Worm (Caenorhabditis elegans) whole organism, mixed stage, embryonic: ENCODE results near the gene W06G6.15.
"Not testable (repeated sequence)": the region's sequence is repeated elsewhere in the genome, so short reads cannot be mapped to it uniquely, and the experiment has no call there.

Experiments used
- M03D4.4 ChIP-seq: sonication (generic microtip); optimal IDR thresholded peaks from 2 replicates; lab custom pipeline; 2017; ENCODE audit warnings: mild to moderate bottlenecking, missing genetic modification characterization, missing compliant biosample characterization
- bed-3 ChIP-seq: fragments of 200-800 bp; sonication (Bioruptor generic); optimal IDR thresholded peaks from 3 replicates; lab custom pipeline; 2018; ENCODE audit warnings: mild to moderate bottlenecking, missing genetic modification characterization, moderate library complexity, missing compliant biosample characterization
- blmp-1 ChIP-seq: fragments of 150-350 bp; optimal IDR thresholded peaks from 2 replicates; lab custom pipeline; 2014; ENCODE audit warnings: missing biosample characterization, missing genetic modification characterization
- ceh-39 ChIP-seq: fragments of 150-350 bp; optimal IDR thresholded peaks from 2 replicates; lab custom pipeline; 2014; ENCODE audit warnings: missing biosample characterization, missing genetic modification characterization
- ceh-43 ChIP-seq: fragments of 200-800 bp; sonication (Bioruptor generic); optimal IDR thresholded peaks from 2 replicates; lab custom pipeline; 2018; ENCODE audit warnings: mild to moderate bottlenecking, missing genetic modification characterization, moderate library complexity, missing compliant biosample characterization
- ceh-83 ChIP-seq: fragments of 200-800 bp; sonication (Bioruptor generic); optimal IDR thresholded peaks from 2 replicates; lab custom pipeline; 2018; ENCODE audit warnings: mild to moderate bottlenecking, missing genetic modification characterization, missing compliant biosample characterization
- ces-1 ChIP-seq: fragments of 150-350 bp; optimal IDR thresholded peaks from 2 replicates; lab custom pipeline; 2014; ENCODE audit warnings: missing biosample characterization, missing genetic modification reagents, missing genetic modification characterization
- drap-1 ChIP-seq: fragments of 200-800 bp; sonication (Bioruptor generic); optimal IDR thresholded peaks from 3 replicates; lab custom pipeline; 2018; ENCODE audit warnings: mild to moderate bottlenecking, missing genetic modification characterization, missing compliant biosample characterization
- elt-1 ChIP-seq: sonication (generic microtip); optimal IDR thresholded peaks from 2 replicates; lab custom pipeline; 2017; ENCODE audit warnings: missing genetic modification characterization, mild to moderate bottlenecking, missing compliant biosample characterization, antibody characterized with exemption, moderate library complexity, borderline replicate concordance; ENCODE audit not compliant: insufficient read depth
- elt-3 ChIP-seq: fragments of 150-350 bp; optimal IDR thresholded peaks from 2 replicates; lab custom pipeline; 2014; ENCODE audit warnings: missing biosample characterization, missing genetic modification characterization
- flh-1 ChIP-seq: fragments of 200-800 bp; sonication (Bioruptor generic); optimal IDR thresholded peaks from 2 replicates; lab custom pipeline; 2018; ENCODE audit warnings: mild to moderate bottlenecking, missing genetic modification characterization, moderate library complexity, missing compliant biosample characterization
- ham-2 ChIP-seq: fragments of 200-800 bp; sonication (Bioruptor generic); optimal IDR thresholded peaks from 2 replicates; lab custom pipeline; 2018; ENCODE audit warnings: mild to moderate bottlenecking, missing genetic modification characterization, missing compliant biosample characterization
- hlh-1 ChIP-seq: fragments of 150-350 bp; optimal IDR thresholded peaks from 2 replicates; lab custom pipeline; 2014; ENCODE audit warnings: missing biosample characterization, missing genetic modification reagents, missing genetic modification characterization
- lin-13 ChIP-seq: fragments of 150-350 bp; optimal IDR thresholded peaks from 2 replicates; lab custom pipeline; 2014; ENCODE audit warnings: missing biosample characterization, missing genetic modification characterization
- lin-32 ChIP-seq: fragments of 200-800 bp; sonication (Bioruptor generic); optimal IDR thresholded peaks from 2 replicates; lab custom pipeline; 2018; ENCODE audit warnings: mild to moderate bottlenecking, missing genetic modification characterization, missing compliant biosample characterization
- mab-5 ChIP-seq: fragments of 150-350 bp; optimal IDR thresholded peaks from 2 replicates; lab custom pipeline; 2014; ENCODE audit warnings: missing biosample characterization, missing genetic modification characterization
- mep-1 ChIP-seq: fragments of 150-350 bp; optimal IDR thresholded peaks from 2 replicates; lab custom pipeline; 2017; ENCODE audit warnings: missing biosample characterization, missing genetic modification reagents, missing genetic modification characterization, inconsistent platforms
- mls-2 ChIP-seq: sonication (generic microtip); optimal IDR thresholded peaks from 2 replicates; lab custom pipeline; 2016; ENCODE audit warnings: mild to moderate bottlenecking, missing genetic modification characterization, moderate library complexity, missing compliant biosample characterization
- nhr-12 ChIP-seq: fragments of 150-350 bp; optimal IDR thresholded peaks from 2 replicates; lab custom pipeline; 2014; ENCODE audit warnings: missing biosample characterization, missing genetic modification characterization
- nhr-2 ChIP-seq: fragments of 150-350 bp; optimal IDR thresholded peaks from 2 replicates; lab custom pipeline; 2014; ENCODE audit warnings: missing biosample characterization, missing genetic modification characterization
- nhr-237 ChIP-seq: fragments of 150-350 bp; optimal IDR thresholded peaks from 2 replicates; lab custom pipeline; 2014; ENCODE audit warnings: missing biosample characterization, missing genetic modification characterization
- nhr-76 ChIP-seq: sonication (generic microtip); optimal IDR thresholded peaks from 2 replicates; lab custom pipeline; 2017; ENCODE audit warnings: missing biosample characterization, missing genetic modification characterization
- pha-4 ChIP-seq: fragments of 150-350 bp; optimal IDR thresholded peaks from 2 replicates; lab custom pipeline; 2018; ENCODE audit warnings: missing biosample characterization, missing genetic modification reagents, missing genetic modification characterization
- sem-2 ChIP-seq: fragments of 200-800 bp; sonication (Bioruptor generic); optimal IDR thresholded peaks from 2 replicates; lab custom pipeline; 2018; ENCODE audit warnings: mild to moderate bottlenecking, missing genetic modification characterization, missing compliant biosample characterization
- snpc-4 ChIP-seq: fragments of 150-350 bp; optimal IDR thresholded peaks from 2 replicates; lab custom pipeline; 2014; ENCODE audit warnings: missing biosample characterization, missing genetic modification characterization
- sptf-1 ChIP-seq: sonication (generic microtip); optimal IDR thresholded peaks from 2 replicates; lab custom pipeline; 2017; ENCODE audit warnings: mild to moderate bottlenecking, missing genetic modification characterization, moderate library complexity, missing compliant biosample characterization
- tbx-8 ChIP-seq: fragments of 200-800 bp; sonication (Bioruptor generic); optimal IDR thresholded peaks from 2 replicates; lab custom pipeline; 2018; ENCODE audit warnings: mild to moderate bottlenecking, missing genetic modification characterization, moderate library complexity, missing compliant biosample characterization
- unc-120 ChIP-seq: sonication (generic microtip); optimal IDR thresholded peaks from 2 replicates; lab custom pipeline; 2017; ENCODE audit warnings: missing genetic modification characterization, missing compliant biosample characterization; ENCODE audit not compliant: poor library complexity, severe bottlenecking
- unc-39 ChIP-seq: fragments of 150-350 bp; optimal IDR thresholded peaks from 2 replicates; lab custom pipeline; 2014; ENCODE audit warnings: missing biosample characterization, missing genetic modification characterization
- unc-62 ChIP-seq: fragments of 150-350 bp; optimal IDR thresholded peaks from 2 replicates; lab custom pipeline; 2014; ENCODE audit warnings: missing biosample characterization, missing genetic modification reagents, missing genetic modification characterization
- zip-8 ChIP-seq: fragments of 150-350 bp; optimal IDR thresholded peaks from 2 replicates; lab custom pipeline; 2014; ENCODE audit warnings: missing biosample characterization, missing genetic modification characterization
- ztf-11 ChIP-seq: fragments of 150-350 bp; optimal IDR thresholded peaks from 2 replicates; lab custom pipeline; 2014; ENCODE audit warnings: missing biosample characterization, missing genetic modification characterization

The W06G6.15 gene

DNA sequence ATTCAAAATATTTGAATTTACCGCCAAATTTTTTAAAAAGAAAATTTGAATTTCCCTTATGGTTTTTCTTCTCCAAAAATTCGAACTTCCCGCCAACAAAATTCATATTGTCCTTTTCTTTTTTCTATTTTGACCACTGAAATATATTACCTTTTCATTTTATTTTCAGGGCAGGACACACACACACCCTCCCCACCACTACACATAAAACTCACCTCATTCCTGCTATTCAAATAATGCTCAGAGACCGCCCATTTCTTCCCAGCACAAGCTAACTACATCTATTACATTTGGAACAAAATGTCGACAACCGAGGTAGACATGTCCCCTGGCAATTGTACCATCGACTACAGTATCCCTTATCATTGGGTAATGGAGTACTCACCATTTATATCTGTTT lies at the start of gene W06G6.15:
Gene W06G6.15, plus strand, starts transcription at position 301 of the 400 bp plus-strand sequence.
- TF ChIP-seq ces-1; lin-13 (tag; lab: Kevin White, UChicago); sptf-1 (tag; lab: Kevin White, UChicago): not testable (repeated sequence)

DNA sequence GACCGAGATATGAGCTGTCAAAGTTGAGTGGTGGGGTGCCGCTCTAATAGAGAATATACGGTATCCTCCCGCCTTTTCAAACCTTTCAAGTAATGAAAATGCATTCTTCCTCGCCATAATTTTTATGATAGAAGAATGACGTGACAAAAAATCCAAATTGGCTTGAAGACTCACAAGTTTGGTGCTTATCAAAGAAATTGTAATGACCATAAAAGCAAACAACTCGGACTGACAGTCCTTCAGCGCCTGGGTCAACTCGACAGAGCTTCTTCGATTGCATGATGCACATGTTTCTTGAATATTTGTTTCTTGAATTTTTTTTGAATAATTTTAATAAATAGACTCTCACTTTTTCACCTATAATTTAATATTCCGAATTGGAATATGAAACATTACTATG lies 48.9 kb upstream of the W06G6.15 start:
- TF ChIP-seq lin-32 (GFP tag; lab: Kevin White, UChicago) (no peak), ceh-39 (tag; lab: Kevin White, UChicago) (no peak), mls-2 (tag; lab: Kevin White, UChicago) (no peak), nhr-76 (tag; lab: Kevin White, UChicago) (no peak), drap-1 (GFP tag; lab: Kevin White, UChicago) (no peak), pha-4 (no peak), nhr-2 (no peak), elt-3 (tag; lab: Kevin White, UChicago) (no peak), nhr-12 (tag; lab: Kevin White, UChicago) (no peak), lin-13 (tag; lab: Kevin White, UChicago) (no peak), elt-1 (tag; lab: Kevin White, UChicago) (no peak), mab-5 (no peak), snpc-4 (tag; lab: Kevin White, UChicago) (no peak), flh-1 (no peak), unc-120 (tag; lab: Kevin White, UChicago) (no peak), nhr-237 (no peak), unc-62 (no peak), unc-39 (tag; lab: Kevin White, UChicago) (no peak), blmp-1 (tag; lab: Kevin White, UChicago) (no peak)

DNA sequence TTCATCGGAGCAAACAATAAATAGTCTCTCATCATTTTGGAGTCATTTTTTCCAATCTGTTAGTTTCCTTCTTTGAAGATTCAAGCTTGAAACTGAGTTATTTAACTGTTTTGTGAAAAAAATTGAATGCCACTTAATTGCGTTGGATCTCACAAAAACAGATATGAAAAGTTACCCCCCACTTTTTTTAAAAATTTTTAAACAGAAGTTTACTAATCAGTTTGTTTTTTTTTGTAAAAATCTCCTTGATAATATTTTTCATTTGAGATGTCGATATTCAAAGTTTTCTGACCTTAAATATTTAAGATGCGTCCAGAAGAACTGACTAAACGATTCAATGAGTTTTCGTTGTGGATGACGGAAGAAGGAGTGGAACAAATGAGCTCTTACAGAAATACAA lies 48.0 kb upstream of the W06G6.15 start, which contains the start of gene Y32B12C.1:
Gene Y32B12C.1, plus strand, starts transcription at position 301 of the 400 bp plus-strand sequence.
- TF ChIP-seq ham-2 (GFP tag; lab: Kevin White, UChicago) (no peak), snpc-4 (tag; lab: Kevin White, UChicago) (no peak), ces-1 (no peak), sem-2 (GFP tag; lab: Kevin White, UChicago) (no peak), ceh-43 (GFP tag; lab: Kevin White, UChicago) (no peak), mls-2 (tag; lab: Kevin White, UChicago) (no peak), ztf-11 (tag; lab: Kevin White, UChicago) (no peak)

DNA sequence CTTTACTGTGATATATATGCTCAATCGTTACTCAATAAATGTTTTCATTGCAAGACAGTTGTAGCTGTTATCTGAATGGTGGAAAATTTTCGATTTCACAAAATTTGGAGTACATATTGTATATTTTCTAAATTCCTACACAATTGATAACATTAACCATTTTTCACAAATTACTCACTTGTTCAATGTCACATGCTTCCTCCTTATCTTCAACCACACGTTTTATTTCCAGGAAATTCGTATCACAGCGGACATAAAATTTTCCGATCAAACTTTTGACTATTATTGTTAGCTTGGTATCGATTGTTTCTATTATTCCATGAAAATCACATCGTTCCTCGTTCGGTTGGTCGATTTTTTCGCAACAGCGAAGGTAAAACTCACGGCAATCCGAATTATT lies 45.9 kb upstream of the W06G6.15 start:
- no peak for TF ChIP-seq nhr-76 (tag; lab: Kevin White, UChicago)

ce11 chrV:16610094-16610493 lies 44.2 kb upstream of the W06G6.15 start:
- TF ChIP-seq snpc-4 (tag; lab: Kevin White, UChicago) (no peak), ham-2 (GFP tag; lab: Kevin White, UChicago) (no peak), sptf-1 (tag; lab: Kevin White, UChicago) (no peak), ceh-83 (GFP tag; lab: Kevin White, UChicago) (no peak), elt-1 (tag; lab: Kevin White, UChicago) (no peak), zip-8 (tag; lab: Kevin White, UChicago) (no peak), nhr-237 (no peak), lin-32 (GFP tag; lab: Kevin White, UChicago) (no peak), M03D4.4 (no peak), ztf-11 (tag; lab: Kevin White, UChicago) (no peak), unc-120 (tag; lab: Kevin White, UChicago) (no peak), mep-1 (tag; lab: Kevin White, UChicago) (no peak), flh-1 (no peak), hlh-1 (tag; lab: Kevin White, UChicago) (no peak), drap-1 (GFP tag; lab: Kevin White, UChicago) (no peak), tbx-8 (GFP tag; lab: Kevin White, UChicago) (no peak), bed-3 (GFP tag; lab: Kevin White, UChicago) (no peak), nhr-2 (no peak), unc-62 (no peak)
